Worm (Caenorhabditis elegans): ENCODE results near the gene ttbk-8.2.

DNA sequence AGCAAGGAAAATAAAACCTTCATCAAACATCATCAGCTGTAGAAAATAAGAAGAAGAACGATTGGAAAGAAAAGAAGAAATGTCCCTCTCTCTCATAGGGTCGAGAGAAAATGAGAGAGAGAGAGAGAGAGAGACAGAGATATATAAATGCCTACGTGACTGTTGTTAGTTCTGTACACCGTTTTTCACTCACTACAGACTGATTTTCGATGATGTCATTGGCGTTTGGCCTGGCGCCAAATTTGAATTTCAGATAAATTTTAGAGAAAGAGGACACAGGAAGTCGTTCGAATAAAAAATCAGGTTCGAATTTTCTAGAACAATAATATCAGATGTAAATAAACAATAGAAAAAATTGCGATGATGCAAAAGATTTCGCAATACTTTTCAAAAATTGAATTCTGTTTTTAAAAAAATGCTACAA, 24.2 kb downstream of the ttbk-8.2 start:
- TF ChIP-seq him-1 (tag; optimal IDR thresholded peaks at IDR 0.05) (no peak), dao-5 (tag; optimal IDR thresholded peaks at IDR 0.05) (no peak)

All from whole organism, L4/young adult.